Worm (Caenorhabditis elegans) whole organism, mixed stage, embryonic: ENCODE data around the gene odr-2.

Experiments
- blmp-1 ChIP-seq: fragments of 150-350 bp; optimal IDR thresholded peaks from 2 replicates; lab custom pipeline; 2014; ENCODE audit warnings: missing biosample characterization, missing genetic modification characterization
- ceh-43 ChIP-seq: fragments of 200-800 bp; sonication (Bioruptor generic); optimal IDR thresholded peaks from 2 replicates; lab custom pipeline; 2018; ENCODE audit warnings: mild to moderate bottlenecking, missing genetic modification characterization, moderate library complexity, missing compliant biosample characterization
- ces-1 ChIP-seq: fragments of 150-350 bp; optimal IDR thresholded peaks from 2 replicates; lab custom pipeline; 2014; ENCODE audit warnings: missing biosample characterization, missing genetic modification reagents, missing genetic modification characterization
- drap-1 ChIP-seq: fragments of 200-800 bp; sonication (Bioruptor generic); optimal IDR thresholded peaks from 3 replicates; lab custom pipeline; 2018; ENCODE audit warnings: mild to moderate bottlenecking, missing genetic modification characterization, missing compliant biosample characterization
- nhr-76 ChIP-seq: sonication (generic microtip); optimal IDR thresholded peaks from 2 replicates; lab custom pipeline; 2017; ENCODE audit warnings: missing biosample characterization, missing genetic modification characterization
- sem-2 ChIP-seq: fragments of 200-800 bp; sonication (Bioruptor generic); optimal IDR thresholded peaks from 2 replicates; lab custom pipeline; 2018; ENCODE audit warnings: mild to moderate bottlenecking, missing genetic modification characterization, missing compliant biosample characterization
- snpc-4 ChIP-seq: fragments of 150-350 bp; optimal IDR thresholded peaks from 2 replicates; lab custom pipeline; 2014; ENCODE audit warnings: missing biosample characterization, missing genetic modification characterization
- sptf-1 ChIP-seq: sonication (generic microtip); optimal IDR thresholded peaks from 2 replicates; lab custom pipeline; 2017; ENCODE audit warnings: mild to moderate bottlenecking, missing genetic modification characterization, moderate library complexity, missing compliant biosample characterization
- tbx-8 ChIP-seq: fragments of 200-800 bp; sonication (Bioruptor generic); optimal IDR thresholded peaks from 2 replicates; lab custom pipeline; 2018; ENCODE audit warnings: mild to moderate bottlenecking, missing genetic modification characterization, moderate library complexity, missing compliant biosample characterization
- unc-39 ChIP-seq: fragments of 150-350 bp; optimal IDR thresholded peaks from 2 replicates; lab custom pipeline; 2014; ENCODE audit warnings: missing biosample characterization, missing genetic modification characterization
- unc-62 ChIP-seq: fragments of 150-350 bp; optimal IDR thresholded peaks from 2 replicates; lab custom pipeline; 2014; ENCODE audit warnings: missing biosample characterization, missing genetic modification reagents, missing genetic modification characterization
- ztf-11 ChIP-seq: fragments of 150-350 bp; optimal IDR thresholded peaks from 2 replicates; lab custom pipeline; 2014; ENCODE audit warnings: missing biosample characterization, missing genetic modification characterization

- no peak for TF ChIP-seq unc-62 (GFP tag; lab: Kevin White, UChicago)
- no peak for TF ChIP-seq snpc-4 (tag; lab: Kevin White, UChicago)
- no peak for TF ChIP-seq ceh-43 (GFP tag; lab: Kevin White, UChicago)
- TF ChIP-seq tbx-8 (GFP tag; lab: Kevin White, UChicago): no peak
- no peak for TF ChIP-seq drap-1
- no peak for TF ChIP-seq unc-39
- no peak for TF ChIP-seq sptf-1 (tag; lab: Kevin White, UChicago)
- no peak for TF ChIP-seq ztf-11
- no peak for TF ChIP-seq sem-2 (GFP tag; lab: Kevin White, UChicago)
- TF ChIP-seq nhr-76 (tag; lab: Kevin White, UChicago): no peak
- TF ChIP-seq blmp-1: no peak
- TF ChIP-seq ces-1: no peak
Measured at ce11 chrV:7140368-7140767, 37.0 kb downstream of the odr-2 start.
